Fruit fly (Drosophila melanogaster): ENCODE measurements around the gene Cln3.

Gene Cln3

dm6 chr3L:17856655-17857479 lies 42.9 kb upstream of the Cln3 start, which contains the start of gene CG5535 (continued):
- TF ChIP-seq Hr3 (GFP tag; optimal IDR thresholded peaks at IDR 0.05), result peak; percentile 85
- peak; percentile 24 for TF ChIP-seq CG11247 (GFP tag; IDR thresholded peaks at IDR 0.05)
- TF ChIP-seq chn (GFP tag; optimal IDR thresholded peaks at IDR 0.05), result peak; percentile 48
- TF ChIP-seq CG15269 (tag; optimal IDR thresholded peaks at IDR 0.05), result peak; percentile 84
- peak; percentile 48; the same call in 1 of the 2 replicates for TF ChIP-seq CG31224 (GFP tag; IDR thresholded peaks at IDR 0.05)
- no peak for TF ChIP-seq Elba2 (GFP tag; optimal IDR thresholded peaks at IDR 0.05)
- TF ChIP-seq tll (GFP tag; optimal IDR thresholded peaks at IDR 0.05), result peak in 1 of 2 experiments; percentile 6
- peak; percentile 39; the same call in 1 of the 2 replicates for TF ChIP-seq ap (GFP tag; IDR thresholded peaks at IDR 0.05)
- TF ChIP-seq gsb-n (tag; optimal IDR thresholded peaks at IDR 0.05), result peak; percentile 59
- peak in 1 of 2 experiments; percentile 82 for TF ChIP-seq Hr51 (GFP tag; optimal IDR thresholded peaks at IDR 0.05)
- TF ChIP-seq Mes4 (GFP tag; optimal IDR thresholded peaks at IDR 0.05), result no peak
- no peak for TF ChIP-seq CG13123 (GFP tag; optimal IDR thresholded peaks at IDR 0.05)
- no peak for TF ChIP-seq eve (GFP tag; optimal IDR thresholded peaks at IDR 0.05)
- peak; percentile 28 for TF ChIP-seq crc (GFP tag; optimal IDR thresholded peaks at IDR 0.05)
- peak; percentile 79 for TF ChIP-seq chm (GFP tag; IDR thresholded peaks at IDR 0.05)
- peak; percentile 52; the same call in 1 of the 3 replicates for TF ChIP-seq CG6791 (GFP tag; IDR thresholded peaks at IDR 0.05; ENCODE audit: partially characterized antibody)
- peak; percentile 83 for TF ChIP-seq nerfin-1 (tag; optimal IDR thresholded peaks at IDR 0.05)
- peak; percentile 62 for TF ChIP-seq CG34422 (GFP tag; IDR thresholded peaks at IDR 0.05)
- peak; percentile 54 for TF ChIP-seq ttk (GFP tag; IDR thresholded peaks at IDR 0.05)
- TF ChIP-seq CG2202 (tag; optimal IDR thresholded peaks at IDR 0.05), result peak; percentile 63
- TF ChIP-seq CG13296 (GFP tag; optimal IDR thresholded peaks at IDR 0.05), result peak; percentile 81
- no peak for TF ChIP-seq Bgb (GFP tag; IDR thresholded peaks at IDR 0.05; ENCODE audit: partially characterized antibody)
- peak; percentile 42 for TF ChIP-seq CG15011 (GFP tag; optimal IDR thresholded peaks at IDR 0.05)
- no peak for TF ChIP-seq Hr39 (optimal IDR thresholded peaks at IDR 0.05)
- TF ChIP-seq Hr78 (GFP tag; optimal IDR thresholded peaks at IDR 0.05), result peak in 1 of 2 experiments; percentile 77
- TF ChIP-seq CG31388 (GFP tag; optimal IDR thresholded peaks at IDR 0.05), result no peak
- peak; percentile 79 for TF ChIP-seq CG33557 (GFP tag; optimal IDR thresholded peaks at IDR 0.05)
- TF ChIP-seq kah (GFP tag; optimal IDR thresholded peaks at IDR 0.05), result no peak
- TF ChIP-seq caup (GFP tag; optimal IDR thresholded peaks at IDR 0.05; ENCODE audit: severe bottlenecking), result peak; percentile 56
- TF ChIP-seq trem (tag; optimal IDR thresholded peaks at IDR 0.05), result peak; percentile 9
- peak; percentile 40 for TF ChIP-seq CG13894 (tag; optimal IDR thresholded peaks at IDR 0.05)
- TF ChIP-seq Ets65A (GFP tag), result peak; percentile 86
- peak; percentile 92 for TF ChIP-seq CG14710 (tag; optimal IDR thresholded peaks at IDR 0.05)
- TF ChIP-seq CG30020 (tag; optimal IDR thresholded peaks at IDR 0.05), result peak; percentile 70
- peak; percentile 68; the same call in 1 of the 2 replicates for TF ChIP-seq aop (GFP tag; IDR thresholded peaks at IDR 0.05)
- peak; percentile 42 for TF ChIP-seq CG7786 (GFP tag; optimal IDR thresholded peaks at IDR 0.05)
- peak; percentile 70 for TF ChIP-seq CG1602 (GFP tag; optimal IDR thresholded peaks at IDR 0.05)
- peak; percentile 49 for TF ChIP-seq Taf1 (GFP tag; IDR thresholded peaks at IDR 0.05)
- TF ChIP-seq CHES-1-like (GFP tag; optimal IDR thresholded peaks at IDR 0.05), result no peak
- TF ChIP-seq Sin3A (optimal IDR thresholded peaks at IDR 0.05), result no peak
- peak; percentile 54 for TF ChIP-seq HLHmδ (GFP tag; optimal IDR thresholded peaks at IDR 0.05)
- TF ChIP-seq wdn (GFP tag; IDR thresholded peaks at IDR 0.05), result peak; percentile 76
- TF ChIP-seq so (GFP tag; IDR thresholded peaks at IDR 0.05), result no peak
- peak; percentile 63 for TF ChIP-seq Blimp-1 (GFP tag; optimal IDR thresholded peaks at IDR 0.05)
- peak; percentile 59 for TF ChIP-seq CG8281 (tag; optimal IDR thresholded peaks at IDR 0.05)
- peak; percentile 42 for TF ChIP-seq maf-S (GFP tag; optimal IDR thresholded peaks at IDR 0.05)
- TF ChIP-seq sug (tag; optimal IDR thresholded peaks at IDR 0.05), result peak; percentile 71
- no peak for TF ChIP-seq danr (GFP tag; IDR thresholded peaks at IDR 0.05)
- peak; percentile 76 for TF ChIP-seq unpg (GFP tag; optimal IDR thresholded peaks at IDR 0.05)

Measured in whole organism, embryonic.